Fruit fly (Drosophila melanogaster): ENCODE results near the gene santa-maria.

santa-maria gene

dm6 chr2L:7433957-7434736 is 16.9 kb downstream of the santa-maria start (continued):
- peak; percentile 78 for TF ChIP-seq exex (tag; optimal IDR thresholded peaks at IDR 0.05)
- peak; percentile 58 for TF ChIP-seq CG12219 (GFP tag; optimal IDR thresholded peaks at IDR 0.05)
- peak; percentile 87 for TF ChIP-seq CG12659 (GFP tag; optimal IDR thresholded peaks at IDR 0.05)
- TF ChIP-seq CG2889 (GFP tag; IDR thresholded peaks at IDR 0.05) = peak; percentile 73; the same call in 2 of the 3 replicates
- peak; percentile 85 for TF ChIP-seq CG2678 (tag; optimal IDR thresholded peaks at IDR 0.05)
- TF ChIP-seq Mad (GFP tag; optimal IDR thresholded peaks at IDR 0.05) = peak; percentile 23
- peak; percentile 63 for TF ChIP-seq CG4854 (GFP tag; optimal IDR thresholded peaks at IDR 0.05)
- TF ChIP-seq gce (GFP tag; IDR thresholded peaks at IDR 0.05) = peak; percentile 47; the same call in 1 of the 3 replicates
- no peak for TF ChIP-seq CG2129 (GFP tag; IDR thresholded peaks at IDR 0.05; ENCODE audit: partially characterized antibody)
- peak; percentile 88 for TF ChIP-seq Hand (GFP tag; optimal IDR thresholded peaks at IDR 0.05)
- peak; percentile 73; the same call in 1 of the 2 replicates for TF ChIP-seq chm (GFP tag; IDR thresholded peaks at IDR 0.05)
- peak; percentile 83 for TF ChIP-seq schlank (tag; optimal IDR thresholded peaks at IDR 0.05)
- TF ChIP-seq CG11695 (GFP tag; IDR thresholded peaks at IDR 0.05) = peak; percentile 86
- peak; percentile 88 for TF ChIP-seq CG12769 (tag; optimal IDR thresholded peaks at IDR 0.05)
- peak; percentile 78 for TF ChIP-seq Fer3 (tag; optimal IDR thresholded peaks at IDR 0.05)
- TF ChIP-seq en (GFP tag; optimal IDR thresholded peaks at IDR 0.05) = no peak
- TF ChIP-seq crol (GFP tag; IDR thresholded peaks at IDR 0.05) = no peak
- TF ChIP-seq gem (tag; optimal IDR thresholded peaks at IDR 0.05) = peak; percentile 89
- peak; percentile 92 for TF ChIP-seq wdn (GFP tag; IDR thresholded peaks at IDR 0.05)
- TF ChIP-seq CG34422 (GFP tag; IDR thresholded peaks at IDR 0.05) = peak; percentile 50; the same call in 1 of the 3 replicates
- no peak for TF ChIP-seq Side (GFP tag; optimal IDR thresholded peaks at IDR 0.05)
- peak; percentile 85 for TF ChIP-seq ranshi (GFP tag; IDR thresholded peaks at IDR 0.05)
- TF ChIP-seq cas (GFP tag; IDR thresholded peaks at IDR 0.05) = peak; percentile 72
- peak in 1 of 2 experiments; percentile 34 for TF ChIP-seq insv (GFP tag; optimal IDR thresholded peaks at IDR 0.05)
- no peak for TF ChIP-seq HLH4C (GFP tag; IDR thresholded peaks at IDR 0.05; ENCODE audit: partially characterized antibody)
- peak; percentile 22; the same call in 1 of the 3 replicates for TF ChIP-seq sr (GFP tag; IDR thresholded peaks at IDR 0.05)
- TF ChIP-seq Dbx (GFP tag; IDR thresholded peaks at IDR 0.05) = peak; percentile 91
- TF ChIP-seq CG13624 (GFP tag; optimal IDR thresholded peaks at IDR 0.05) = peak; percentile 62
- TF ChIP-seq MBD-R2 (GFP tag; IDR thresholded peaks at IDR 0.05) = peak; percentile 75; the same call in 1 of the 2 replicates
- peak; percentile 67 for TF ChIP-seq CG14050 (GFP tag; IDR thresholded peaks at IDR 0.05)
- TF ChIP-seq so (GFP tag; IDR thresholded peaks at IDR 0.05) = peak; percentile 65; the same call in 2 of the 3 replicates
- TF ChIP-seq E2f1 (GFP tag; IDR thresholded peaks at IDR 0.05) = peak; percentile 71
- peak; percentile 87 for TF ChIP-seq lmd (GFP tag; IDR thresholded peaks at IDR 0.05)
- no peak for TF ChIP-seq Sin3A (optimal IDR thresholded peaks at IDR 0.05)
- TF ChIP-seq esg (GFP tag; conservative IDR thresholded peaks at IDR 0.05) = peak; percentile 79
- peak; percentile 51; the same call in 1 of the 2 replicates for TF ChIP-seq CG32767 (GFP tag; IDR thresholded peaks at IDR 0.05)
- peak; percentile 81 for TF ChIP-seq CG10366 (GFP tag; IDR thresholded peaks at IDR 0.05)
- TF ChIP-seq CG13894 (tag; optimal IDR thresholded peaks at IDR 0.05) = peak; percentile 75
- no peak for TF ChIP-seq CG13123 (GFP tag; optimal IDR thresholded peaks at IDR 0.05)
- TF ChIP-seq unpg (GFP tag; optimal IDR thresholded peaks at IDR 0.05) = peak; percentile 74
- TF ChIP-seq CG6254 (GFP tag; optimal IDR thresholded peaks at IDR 0.05) = no peak
- no peak for TF ChIP-seq tup (GFP tag; optimal IDR thresholded peaks at IDR 0.05)
- TF ChIP-seq Max (GFP tag; optimal IDR thresholded peaks at IDR 0.05) = no peak
- peak; percentile 74; the same call in 2 of the 3 replicates for TF ChIP-seq zfh1 (GFP tag; IDR thresholded peaks at IDR 0.05)
- TF ChIP-seq CG15269 (tag; optimal IDR thresholded peaks at IDR 0.05) = peak; percentile 90
- peak; percentile 71 for TF ChIP-seq Xrp1 (GFP tag; IDR thresholded peaks at IDR 0.05)
- peak; percentile 19 for TF ChIP-seq Ets97D (GFP tag; optimal IDR thresholded peaks at IDR 0.05)
- peak; percentile 85 for TF ChIP-seq H2.0 (GFP tag; IDR thresholded peaks at IDR 0.05)
- no peak for TF ChIP-seq bigmax (GFP tag; optimal IDR thresholded peaks at IDR 0.05)
